Worm (Caenorhabditis elegans) whole organism, young adult: ENCODE results near the gene gmn-1.
"Not testable (repeated sequence)": the region's sequence is repeated elsewhere in the genome, so short reads cannot be mapped to it uniquely, and the experiment has no call there.

Experiments
- B0336.3 ChIP-seq: fragments of 200-800 bp; sonication (Bioruptor generic); IDR thresholded peaks from 2 replicates; pipeline ENCODE4 v1.3.6; 2022; ENCODE audit warnings: missing genetic modification characterization, missing compliant biosample characterization
- F23B12.7 ChIP-seq: sonication (generic microtip); optimal IDR thresholded peaks from 2 replicates; lab custom pipeline; 2017; ENCODE audit warnings: missing genetic modification characterization, mild to moderate bottlenecking, missing compliant biosample characterization, antibody characterized with exemption, moderate library complexity; ENCODE audit not compliant: insufficient read depth
- Y95B8A.8 ChIP-seq: fragments of 200-800 bp; sonication (Bioruptor generic); IDR thresholded peaks from 2 replicates; pipeline ENCODE4 v1.3.6; 2022; ENCODE audit warnings: missing genetic modification reagents, missing genetic modification characterization, missing compliant biosample characterization
- hsf-1 ChIP-seq: fragments of 200-800 bp; sonication (Bioruptor generic); IDR thresholded peaks from 2 replicates; pipeline ENCODE4 v1.3.6; 2022; ENCODE audit warnings: missing genetic modification reagents, missing genetic modification characterization, missing compliant biosample characterization
- mxl-1 ChIP-seq: sonication (generic microtip); optimal IDR thresholded peaks from 2 replicates; lab custom pipeline; 2016; ENCODE audit warnings: missing genetic modification characterization, missing compliant biosample characterization
- nfya-1 ChIP-seq: sonication (generic microtip); optimal IDR thresholded peaks from 2 replicates; lab custom pipeline; 2017; ENCODE audit warnings: antibody characterized with exemption, missing compliant biosample characterization, missing genetic modification characterization, borderline replicate concordance; ENCODE audit not compliant: insufficient read depth
- nhr-120 ChIP-seq: fragments of 200-800 bp; sonication (Bioruptor generic); IDR thresholded peaks from 2 replicates; pipeline ENCODE4 v1.3.6; 2022; ENCODE audit warnings: missing genetic modification characterization, missing compliant biosample characterization
- nhr-27 ChIP-seq: fragments of 200-800 bp; sonication (Bioruptor generic); optimal IDR thresholded peaks from 2 replicates; lab custom pipeline; 2018; ENCODE audit warnings: mild to moderate bottlenecking, missing genetic modification characterization, moderate library complexity, missing compliant biosample characterization
- sea-2 ChIP-seq: fragments of 200-800 bp; sonication (Bioruptor generic); IDR thresholded peaks from 2 replicates; pipeline ENCODE4 v1.3.6; 2022; ENCODE audit warnings: missing genetic modification characterization, missing compliant biosample characterization
- snpc-4 ChIP-seq, 5 experiments: fragments of 150-350 bp in 1 of 5; sonication (generic microtip) in 4 of 5; optimal IDR thresholded peaks; 2 replicates each; lab custom pipeline; 2014 to 2018; ENCODE audit warnings: missing genetic modification characterization in 5 of 5, missing biosample characterization in 3 of 5, antibody characterized with exemption in 2 of 5, mild to moderate bottlenecking in 2 of 5, missing compliant biosample characterization in 2 of 5, missing genotype in 2 of 5, moderate library complexity in 2 of 5, missing genetic modification reagents in 1 of 5
- unc-130 ChIP-seq: sonication (generic microtip); optimal IDR thresholded peaks from 2 replicates; lab custom pipeline; 2016; ENCODE audit warnings: missing genetic modification reagents, missing genetic modification characterization, missing compliant biosample characterization
- unc-62 ChIP-seq: fragments of 150-350 bp; optimal IDR thresholded peaks from 2 replicates; lab custom pipeline; 2014; ENCODE audit warnings: missing biosample characterization, missing genetic modification reagents, missing genetic modification characterization

DNA sequence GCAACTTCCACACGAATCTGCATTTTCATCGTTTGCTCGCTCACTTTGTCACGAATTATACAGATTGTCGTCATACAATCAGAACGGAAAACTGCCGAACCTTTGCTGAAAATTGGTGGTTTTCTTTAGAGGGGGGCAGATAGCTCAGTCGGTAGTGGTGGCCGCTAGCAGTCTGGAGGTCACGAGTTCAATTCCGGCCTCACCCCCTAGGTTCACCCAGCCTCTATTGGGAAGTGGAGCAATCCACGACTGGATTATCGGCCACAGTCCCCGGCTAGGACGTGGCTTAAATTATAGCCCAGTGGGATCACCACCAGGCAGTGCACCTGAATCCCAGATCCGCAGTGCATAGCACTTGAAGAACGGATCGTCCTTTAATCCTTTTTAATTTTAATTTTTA, 32.5 kb downstream of the gmn-1 start:
- not testable (repeated sequence) for TF ChIP-seq unc-62 (GFP tag; lab: Kevin White, UChicago); B0336.3 (GFP tag; lab: Robert Waterston, UW); mxl-1; nhr-120 (GFP tag; lab: Robert Waterston, UW); Y95B8A.8 (GFP tag; lab: Robert Waterston, UW); F23B12.7 (tag; lab: Kevin White, UChicago); hsf-1 (GFP tag; lab: Robert Waterston, UW); nhr-27 (tag; lab: Kevin White, UChicago); snpc-4 (GFP tag; optimal IDR thresholded peaks at IDR 0.05; lab: Kevin White, UChicago); snpc-4 (tag; optimal IDR thresholded peaks at IDR 0.05; lab: Kevin White, UChicago); nfya-1; sea-2 (GFP tag; lab: Robert Waterston, UW); unc-130 (GFP tag; lab: Kevin White, UChicago)
